Fruit fly (Drosophila melanogaster) ovary, adult (tissue): ENCODE data around the gene Acbp6.

Source experiments
- CG17801 ChIP-seq: fragments of 200-800 bp; optimal IDR thresholded peaks from 2 replicates; lab custom pipeline; 2019; ENCODE audit warnings: missing biosample characterization, mild to moderate bottlenecking, missing genetic modification characterization, moderate library complexity; ENCODE audit not compliant: partially characterized antibody

Gene Acbp6

DNA sequence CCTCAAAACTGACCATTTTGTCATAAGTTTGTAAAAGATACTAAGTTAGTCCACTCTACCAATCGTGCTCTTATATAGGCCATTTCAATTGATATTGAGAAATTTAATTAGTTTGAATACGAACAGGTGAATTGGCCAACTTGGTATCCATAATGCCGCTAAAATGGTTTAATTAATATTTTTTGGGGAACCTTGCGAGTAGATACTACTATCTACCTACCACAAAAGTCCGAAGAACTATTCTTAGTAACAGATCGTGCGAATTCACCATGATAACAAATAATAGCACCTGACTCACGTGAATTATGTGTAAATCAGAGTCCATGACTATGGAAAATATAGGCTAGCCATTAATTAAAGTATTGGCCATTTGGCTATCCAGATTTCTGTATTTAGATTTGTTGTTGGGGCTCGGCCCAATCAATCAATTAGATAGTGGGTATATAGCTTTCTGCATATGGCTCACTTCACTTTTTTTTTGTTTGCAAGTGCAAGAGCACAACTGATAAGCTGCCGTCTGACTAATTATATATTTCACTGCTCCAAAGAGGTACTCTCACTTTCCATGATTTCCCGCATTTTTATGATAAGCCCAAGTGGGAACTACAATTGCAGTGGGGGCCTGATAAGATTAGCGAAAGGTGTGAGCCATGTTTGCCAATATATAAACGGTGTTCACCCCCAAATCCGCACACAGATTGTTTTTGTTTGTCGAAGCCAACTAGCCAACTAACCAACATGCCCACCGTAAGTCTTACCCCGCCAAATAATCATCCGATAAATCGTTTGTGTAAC, at the start of gene Acbp6, which contains the start of gene Acbp4:
Gene Acbp6, plus strand, starts transcription at position 690 of the 795 bp plus-strand sequence.
Gene Acbp4, minus strand, starts transcription at position 51 of the 795 bp plus-strand sequence.
- TF ChIP-seq CG17801 (GFP tag; lab: Kevin White, UChicago): no peak

- TF ChIP-seq CG17801 (GFP tag; lab: Kevin White, UChicago): no peak
Observed at dm6 chr3L:7082168-7082567, 46.5 kb upstream of the Acbp6 start.

dm6 chr3L:7086093-7086492, 42.6 kb upstream of the Acbp6 start:
- TF ChIP-seq CG17801 (GFP tag; lab: Kevin White, UChicago): no peak

dm6 chr3L:7086558-7087059, 42.1 kb upstream of the Acbp6 start, which contains the start of gene Cpr65Ea:
TSS of gene Cpr65Ea (minus strand) at chr3L:7086608.
- no peak for TF ChIP-seq CG17801 (GFP tag; lab: Kevin White, UChicago)

- TF ChIP-seq CG17801 (GFP tag; lab: Kevin White, UChicago): no peak
Observed at dm6 chr3L:7087347-7087746, 41.4 kb upstream of the Acbp6 start.

dm6 chr3L:7088687-7089086, 40.0 kb upstream of the Acbp6 start, which contains the start of gene Cpr65Eb:
TSS of gene Cpr65Eb (minus strand) at chr3L:7088787.
- no peak for TF ChIP-seq CG17801 (GFP tag; lab: Kevin White, UChicago)

dm6 chr3L:7090764-7091163, 37.9 kb upstream of the Acbp6 start:
- TF ChIP-seq CG17801 (GFP tag; lab: Kevin White, UChicago): no peak

DNA sequence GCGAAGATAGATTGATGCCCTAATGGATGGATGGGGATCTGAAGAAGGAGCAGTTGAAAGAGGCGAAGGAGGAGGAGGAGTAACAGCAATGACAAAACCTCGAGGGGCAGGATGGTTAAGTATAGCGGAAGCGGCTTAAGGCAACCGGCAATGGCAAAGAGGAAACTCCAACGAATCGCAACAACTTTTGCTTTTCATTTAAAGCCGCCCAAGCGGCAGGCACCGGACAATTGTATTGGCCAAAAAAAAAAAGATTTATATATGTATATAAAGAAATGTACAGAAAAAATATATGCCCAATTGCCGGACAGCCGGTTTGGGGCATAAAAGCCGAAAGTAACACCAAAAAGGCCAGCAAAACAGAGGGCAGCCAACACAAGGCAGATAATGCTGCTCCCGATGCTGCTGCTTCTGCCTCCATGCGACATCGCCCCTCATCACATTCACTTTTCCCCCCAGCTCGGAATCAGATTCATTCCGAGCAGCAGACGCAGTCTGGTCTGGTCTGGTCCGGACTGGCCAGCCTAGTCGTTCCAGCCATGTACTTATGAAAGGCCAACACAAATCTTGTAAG, 37.3 kb upstream of the Acbp6 start:
- no peak for TF ChIP-seq CG17801 (GFP tag; lab: Kevin White, UChicago)

DNA sequence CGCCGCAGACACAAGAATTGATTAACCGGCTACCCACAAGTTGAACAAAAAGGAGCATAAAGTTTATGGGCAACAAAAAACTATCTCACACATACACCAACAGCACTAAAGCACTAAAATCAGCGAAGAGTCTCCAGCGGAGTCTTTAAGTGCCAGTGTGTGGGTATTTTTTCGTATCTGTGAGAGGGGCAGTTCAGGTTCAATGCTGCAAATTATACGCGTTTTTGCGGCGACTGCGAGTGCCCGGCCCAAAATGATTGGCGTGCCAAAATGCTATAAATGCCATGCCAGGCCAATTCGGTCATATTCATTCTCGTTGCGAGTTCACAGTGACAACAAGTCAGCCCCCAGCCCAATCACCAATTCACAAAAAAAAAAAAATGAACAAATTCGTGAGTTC, 35.8 kb upstream of the Acbp6 start, which contains the start of gene Cpr65Ec:
Gene Cpr65Ec, plus strand, starts transcription at position 301 of the 400 bp plus-strand sequence.
- no peak for TF ChIP-seq CG17801 (GFP tag; lab: Kevin White, UChicago)

DNA sequence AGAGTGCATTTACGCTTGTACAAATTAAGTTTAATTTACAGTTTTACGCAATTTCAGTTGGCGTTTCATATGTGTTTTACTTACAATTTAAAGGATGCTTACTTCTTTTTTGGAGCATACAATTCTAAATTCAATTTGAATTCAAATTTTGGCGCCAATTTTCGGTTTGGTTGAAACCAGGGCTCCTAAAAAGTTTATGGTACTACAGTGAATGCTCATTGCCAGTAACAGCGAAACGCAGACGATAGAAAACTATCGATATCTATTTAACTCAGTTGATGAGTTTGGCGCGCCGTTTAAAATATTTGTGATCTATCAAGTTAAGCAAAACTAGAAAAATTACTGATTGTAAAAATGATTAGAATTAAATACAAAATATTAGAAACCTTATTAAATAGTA, 34.7 kb upstream of the Acbp6 start:
- no peak for TF ChIP-seq CG17801 (GFP tag; lab: Kevin White, UChicago)

DNA sequence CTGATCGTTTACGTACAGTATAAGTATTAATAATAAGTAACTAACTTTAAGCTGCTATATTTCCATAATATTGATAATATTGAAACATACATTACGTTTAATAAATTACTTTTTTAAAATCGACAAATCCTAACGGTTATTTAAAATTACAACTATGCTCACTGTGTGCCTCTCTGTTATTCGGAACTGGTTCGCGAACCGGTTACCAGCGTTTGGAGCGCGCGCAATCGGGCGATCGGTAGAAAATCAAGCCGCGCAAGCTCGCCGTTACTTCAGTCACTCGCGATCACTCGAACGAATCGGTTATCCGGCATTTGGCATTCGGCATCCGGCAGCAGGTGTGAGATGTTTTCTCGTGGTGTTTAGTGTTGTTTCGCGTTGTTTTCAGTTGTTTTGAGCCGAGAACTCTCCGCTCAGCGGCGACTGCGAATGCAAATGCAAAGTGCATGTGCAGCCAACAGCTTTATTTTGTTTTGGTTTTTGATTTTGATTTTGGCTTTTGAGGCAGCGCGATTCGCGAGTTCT, 34.1 kb upstream of the Acbp6 start, which contains the start of gene form3:
Gene form3, plus strand, starts transcription at position 271 of the 525 bp plus-strand sequence.
- no peak for TF ChIP-seq CG17801 (GFP tag; lab: Kevin White, UChicago)

dm6 chr3L:7096530-7096929, 32.2 kb upstream of the Acbp6 start:
- TF ChIP-seq CG17801 (GFP tag; lab: Kevin White, UChicago): no peak

dm6 chr3L:7103941-7104340, 24.8 kb upstream of the Acbp6 start:
- TF ChIP-seq CG17801 (GFP tag; lab: Kevin White, UChicago): no peak

dm6 chr3L:7104485-7104884, 24.2 kb upstream of the Acbp6 start:
- TF ChIP-seq CG17801 (GFP tag; lab: Kevin White, UChicago): no peak

DNA sequence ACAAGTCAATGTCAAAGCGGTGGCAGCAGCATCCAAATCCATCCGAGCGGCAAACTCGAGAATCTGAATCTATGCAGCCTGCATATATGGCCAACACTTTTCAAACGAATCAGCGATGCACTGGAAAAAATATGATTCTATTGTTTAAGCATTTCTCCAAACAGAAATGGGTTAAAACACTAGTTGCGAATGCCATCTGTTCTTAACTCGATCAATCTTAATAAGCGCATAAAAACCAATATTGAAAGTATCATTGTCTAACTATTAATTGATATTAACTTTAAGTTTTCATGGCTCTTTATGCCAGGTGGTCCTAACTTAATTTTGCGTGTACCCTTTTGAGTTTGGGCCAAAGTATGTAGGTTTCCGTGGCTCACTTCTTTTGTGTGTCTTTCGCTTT, 23.0 kb upstream of the Acbp6 start:
- TF ChIP-seq CG17801 (GFP tag; lab: Kevin White, UChicago): no peak
